Fruit fly (Drosophila melanogaster): ENCODE results near the gene CG12259.
A peak's percentile ranks its signal among the peaks of the same experiment; 100 is the strongest.

CG12259 gene

dm6 chr3R:27928984-27929924, 8.4 kb upstream of the CG12259 start (continued):
- TF ChIP-seq Stat92E (GFP tag; optimal IDR thresholded peaks at IDR 0.05), result no peak
- TF ChIP-seq CG10462 (GFP tag; optimal IDR thresholded peaks at IDR 0.05), result no peak
- no peak for TF ChIP-seq NC2β (GFP tag; optimal IDR thresholded peaks at IDR 0.05)
- TF ChIP-seq CG3407 (GFP tag; optimal IDR thresholded peaks at IDR 0.05), result no peak
- TF ChIP-seq ems (GFP tag; optimal IDR thresholded peaks at IDR 0.05), result no peak
- no peak for TF ChIP-seq bowl (GFP tag; IDR thresholded peaks at IDR 0.05)
- TF ChIP-seq ERR (GFP tag; optimal IDR thresholded peaks at IDR 0.05), result no peak
- TF ChIP-seq CG10431 (GFP tag; optimal IDR thresholded peaks at IDR 0.05), result no peak
- peak; percentile 20 for TF ChIP-seq pzg (GFP tag; optimal IDR thresholded peaks at IDR 0.05)
- no peak for TF ChIP-seq CG33213 (GFP tag; optimal IDR thresholded peaks at IDR 0.05)
- no peak for TF ChIP-seq Ets65A (GFP tag)
- TF ChIP-seq HHEX (GFP tag; optimal IDR thresholded peaks at IDR 0.05), result no peak
- TF ChIP-seq sens (GFP tag), result peak; percentile 56
- 0 out of 2 replicates have a peak, but pooled peaks have one; percentile 9 for TF ChIP-seq amos (GFP tag; IDR thresholded peaks at IDR 0.05; ENCODE audit: partially characterized antibody)
- TF ChIP-seq Mrtf (GFP tag; IDR thresholded peaks at IDR 0.05), result no peak
- no peak for TF ChIP-seq CG31224 (GFP tag; IDR thresholded peaks at IDR 0.05)
- TF ChIP-seq grau (tag; optimal IDR thresholded peaks at IDR 0.05), result no peak
- TF ChIP-seq lbe (GFP tag; optimal IDR thresholded peaks at IDR 0.05), result no peak
- peak; percentile 36 for TF ChIP-seq Med (GFP tag)
- TF ChIP-seq tup (GFP tag; optimal IDR thresholded peaks at IDR 0.05), result no peak
- TF ChIP-seq Max (GFP tag; optimal IDR thresholded peaks at IDR 0.05), result no peak
- TF ChIP-seq CoRest (tag; optimal IDR thresholded peaks at IDR 0.05), result no peak
- TF ChIP-seq pho (GFP tag; optimal IDR thresholded peaks at IDR 0.05), result no peak
- no peak for TF ChIP-seq Doc3 (GFP tag; IDR thresholded peaks at IDR 0.05; ENCODE audit: partially characterized antibody)
- TF ChIP-seq CG30403 (GFP tag; optimal IDR thresholded peaks at IDR 0.05), result no peak
- TF ChIP-seq sug (tag; optimal IDR thresholded peaks at IDR 0.05), result peak; percentile 94
- no peak for TF ChIP-seq Drgx (GFP tag; IDR thresholded peaks at IDR 0.05)
- TF ChIP-seq btn (GFP tag; optimal IDR thresholded peaks at IDR 0.05), result no peak
- TF ChIP-seq Doc2 (GFP tag; IDR thresholded peaks at IDR 0.05), result no peak
- TF ChIP-seq Gug (GFP tag; IDR thresholded peaks at IDR 0.05), result no peak
- no peak for TF ChIP-seq Bteb2 (GFP tag; optimal IDR thresholded peaks at IDR 0.05)
- TF ChIP-seq MBD-R2 (GFP tag; IDR thresholded peaks at IDR 0.05), result 0 out of 2 replicates have a peak, but pooled peaks have one; percentile 25
- no peak for TF ChIP-seq Elba2 (GFP tag; optimal IDR thresholded peaks at IDR 0.05)
- TF ChIP-seq sr (GFP tag; IDR thresholded peaks at IDR 0.05), result no peak
- no peak for TF ChIP-seq crp (GFP tag; optimal IDR thresholded peaks at IDR 0.05)
- no peak for TF ChIP-seq al (GFP tag; IDR thresholded peaks at IDR 0.05)
- no peak for TF ChIP-seq sima (GFP tag; optimal IDR thresholded peaks at IDR 0.05)
- peak; percentile 53 for TF ChIP-seq E2f2 (GFP tag; IDR thresholded peaks at IDR 0.05)
- no peak for TF ChIP-seq tin (GFP tag; optimal IDR thresholded peaks at IDR 0.05)
- TF ChIP-seq ac (GFP tag; optimal IDR thresholded peaks at IDR 0.05), result no peak
- TF ChIP-seq chn (GFP tag; optimal IDR thresholded peaks at IDR 0.05), result no peak
- TF ChIP-seq CG11723 (GFP tag; optimal IDR thresholded peaks at IDR 0.05), result no peak
- no peak for TF ChIP-seq CG6791 (GFP tag; IDR thresholded peaks at IDR 0.05; ENCODE audit: partially characterized antibody)
- TF ChIP-seq HLH54F (GFP tag; optimal IDR thresholded peaks at IDR 0.05), result no peak
- 0 out of 2 replicates have a peak, but pooled peaks have one; percentile 16 for TF ChIP-seq unc-4 (GFP tag; IDR thresholded peaks at IDR 0.05; ENCODE audit: partially characterized antibody)
- no peak for TF ChIP-seq Asciz (GFP tag; optimal IDR thresholded peaks at IDR 0.05)
- no peak for TF ChIP-seq tll (GFP tag; optimal IDR thresholded peaks at IDR 0.05)
- no peak for TF ChIP-seq sens-2 (GFP tag; IDR thresholded peaks at IDR 0.05)
- TF ChIP-seq TFAM (GFP tag; optimal IDR thresholded peaks at IDR 0.05), result no peak

Measured in whole organism, embryonic.